Worm (Caenorhabditis elegans) whole organism, late embryonic: Measurements from ENCODE around the gene C05A2.4.

ENCODE experiments used
- C08G9.2 ChIP-seq: sonication (generic microtip); optimal IDR thresholded peaks from 2 replicates; lab custom pipeline; 2016; ENCODE audit warnings: mild to moderate bottlenecking, missing genetic modification characterization, moderate library complexity, missing compliant biosample characterization
- C38D4.7 ChIP-seq: fragments of 200-800 bp; sonication (Bioruptor generic); optimal IDR thresholded peaks from 2 replicates; lab custom pipeline; 2018; ENCODE audit warnings: mild to moderate bottlenecking, missing genetic modification characterization, moderate library complexity, missing compliant biosample characterization
- K02D7.2 ChIP-seq: sonication (generic microtip); optimal IDR thresholded peaks from 2 replicates; lab custom pipeline; 2017; ENCODE audit warnings: mild to moderate bottlenecking, missing genetic modification characterization, missing compliant biosample characterization
- K09A11.1 ChIP-seq: sonication (generic microtip); optimal IDR thresholded peaks from 2 replicates; lab custom pipeline; 2017; ENCODE audit warnings: antibody characterized with exemption, mild to moderate bottlenecking, missing genetic modification characterization, missing compliant biosample characterization; ENCODE audit not compliant: insufficient read depth
- ahr-1 ChIP-seq: sonication (generic microtip); optimal IDR thresholded peaks from 2 replicates; lab custom pipeline; 2016; ENCODE audit warnings: missing genetic modification characterization, missing compliant biosample characterization
- ama-1 ChIP-seq: fragments of 150-350 bp; optimal IDR thresholded peaks from 2 replicates; lab custom pipeline; 2014
- ceh-2 ChIP-seq: sonication (generic microtip); optimal IDR thresholded peaks from 2 replicates; lab custom pipeline; 2016; ENCODE audit warnings: missing genotype, missing genetic modification characterization, missing compliant biosample characterization
- ceh-22 ChIP-seq: sonication (generic microtip); optimal IDR thresholded peaks from 2 replicates; lab custom pipeline; 2017; ENCODE audit warnings: missing biosample characterization, missing genetic modification characterization
- ceh-24 ChIP-seq: sonication (generic microtip); optimal IDR thresholded peaks from 2 replicates; lab custom pipeline; 2016; ENCODE audit warnings: mild to moderate bottlenecking, missing genetic modification characterization, missing compliant biosample characterization
- ceh-30 ChIP-seq: fragments of 150-350 bp; optimal IDR thresholded peaks from 2 replicates; lab custom pipeline; 2014; ENCODE audit warnings: missing biosample characterization, missing genetic modification characterization
- ceh-31 ChIP-seq: sonication (generic microtip); optimal IDR thresholded peaks from 2 replicates; lab custom pipeline; 2016; ENCODE audit warnings: missing genetic modification characterization, missing compliant biosample characterization
- ceh-34 ChIP-seq: sonication (generic microtip); optimal IDR thresholded peaks from 2 replicates; lab custom pipeline; 2016; ENCODE audit warnings: mild to moderate bottlenecking, missing genetic modification characterization, missing compliant biosample characterization
- ceh-45 ChIP-seq: fragments of 200-800 bp; sonication (Bioruptor generic); IDR thresholded peaks from 2 replicates; pipeline ENCODE4 v1.3.6; 2022; ENCODE audit warnings: missing genetic modification reagents, missing genetic modification characterization, missing compliant biosample characterization
- ceh-9 ChIP-seq: sonication (generic microtip); optimal IDR thresholded peaks from 2 replicates; lab custom pipeline; 2016; ENCODE audit warnings: mild to moderate bottlenecking, missing genetic modification characterization, inconsistent platforms, missing compliant biosample characterization
- dmd-4 ChIP-seq: sonication (generic microtip); optimal IDR thresholded peaks from 2 replicates; lab custom pipeline; 2016; ENCODE audit warnings: borderline replicate concordance, missing genetic modification characterization, missing compliant biosample characterization
- dve-1 ChIP-seq: sonication (generic microtip); optimal IDR thresholded peaks from 2 replicates; lab custom pipeline; 2017; ENCODE audit warnings: antibody characterized with exemption, mild to moderate bottlenecking, missing genetic modification characterization, missing compliant biosample characterization
- elt-2 ChIP-seq: sonication (generic microtip); optimal IDR thresholded peaks from 2 replicates; lab custom pipeline; 2016; ENCODE audit warnings: missing genetic modification reagents, missing genetic modification characterization, missing compliant biosample characterization
- elt-4 ChIP-seq: sonication (generic microtip); optimal IDR thresholded peaks from 2 replicates; lab custom pipeline; 2016; ENCODE audit warnings: missing genetic modification characterization, missing compliant biosample characterization
- ets-4 ChIP-seq: sonication (generic microtip); optimal IDR thresholded peaks from 2 replicates; lab custom pipeline; 2016; ENCODE audit warnings: missing genetic modification characterization, missing compliant biosample characterization
- gmeb-2 ChIP-seq: sonication (generic microtip); optimal IDR thresholded peaks from 2 replicates; lab custom pipeline; 2016; ENCODE audit warnings: missing genetic modification characterization, inconsistent platforms, missing compliant biosample characterization
- hlh-15 ChIP-seq: sonication (generic microtip); optimal IDR thresholded peaks from 2 replicates; lab custom pipeline; 2016; ENCODE audit warnings: missing genetic modification characterization, missing compliant biosample characterization
- hlh-30 ChIP-seq: sonication (generic microtip); optimal IDR thresholded peaks from 2 replicates; lab custom pipeline; 2017; ENCODE audit warnings: antibody characterized with exemption, missing genetic modification characterization, missing compliant biosample characterization; ENCODE audit not compliant: insufficient read depth
- hlh-8 ChIP-seq: sonication (generic microtip); optimal IDR thresholded peaks from 2 replicates; lab custom pipeline; 2016; ENCODE audit warnings: missing genotype, missing genetic modification characterization, missing compliant biosample characterization
- lin-11 ChIP-seq: fragments of 200-800 bp; sonication (Bioruptor generic); optimal IDR thresholded peaks from 2 replicates; lab custom pipeline; 2018; ENCODE audit warnings: mild to moderate bottlenecking, missing genetic modification characterization, missing compliant biosample characterization
- mec-3 ChIP-seq: sonication (generic microtip); optimal IDR thresholded peaks from 2 replicates; lab custom pipeline; 2016; ENCODE audit warnings: borderline replicate concordance, missing genetic modification characterization, missing compliant biosample characterization
- nhr-11 ChIP-seq: fragments of 150-350 bp; optimal IDR thresholded peaks from 2 replicates; lab custom pipeline; 2014; ENCODE audit warnings: missing biosample characterization, missing genetic modification characterization
- nhr-232 ChIP-seq: sonication (generic microtip); optimal IDR thresholded peaks from 2 replicates; lab custom pipeline; 2016; ENCODE audit warnings: missing genetic modification characterization, missing compliant biosample characterization
- pat-9 ChIP-seq: fragments of 200-800 bp; sonication (Bioruptor generic); optimal IDR thresholded peaks from 2 replicates; lab custom pipeline; 2018; ENCODE audit warnings: mild to moderate bottlenecking, missing genetic modification characterization, moderate library complexity, missing compliant biosample characterization
- pqm-1 ChIP-seq: sonication (generic microtip); optimal IDR thresholded peaks from 2 replicates; lab custom pipeline; 2016; ENCODE audit warnings: missing genetic modification characterization, missing compliant biosample characterization
- pros-1 ChIP-seq: fragments of 150-350 bp; optimal IDR thresholded peaks from 2 replicates; lab custom pipeline; 2014; ENCODE audit warnings: missing biosample characterization, missing genetic modification reagents, missing genetic modification characterization
- ref-2 ChIP-seq: sonication (generic microtip); optimal IDR thresholded peaks from 2 replicates; lab custom pipeline; 2016; ENCODE audit warnings: missing genetic modification characterization, missing compliant biosample characterization
- sdc-2 ChIP-seq: sonication (generic microtip); optimal IDR thresholded peaks from 2 replicates; lab custom pipeline; 2016; ENCODE audit warnings: missing genotype, missing genetic modification characterization, missing compliant biosample characterization
- sox-2 ChIP-seq: fragments of 200-800 bp; sonication (Bioruptor generic); IDR thresholded peaks from 2 replicates; pipeline ENCODE4 v1.3.6; 2022; ENCODE audit warnings: missing genetic modification reagents, missing genetic modification characterization, missing compliant biosample characterization
- sox-4 ChIP-seq: sonication (generic microtip); optimal IDR thresholded peaks from 2 replicates; lab custom pipeline; 2017; ENCODE audit warnings: mild to moderate bottlenecking, missing genetic modification characterization, inconsistent platforms, missing compliant biosample characterization
- syd-9 ChIP-seq: sonication (generic microtip); optimal IDR thresholded peaks from 2 replicates; lab custom pipeline; 2016; ENCODE audit warnings: mild to moderate bottlenecking, missing genetic modification characterization, moderate library complexity, missing compliant biosample characterization
- tbx-7 ChIP-seq: sonication (generic microtip); optimal IDR thresholded peaks from 2 replicates; lab custom pipeline; 2016; ENCODE audit warnings: missing genotype, missing genetic modification characterization, missing compliant biosample characterization
- ttx-3 ChIP-seq: sonication (generic microtip); optimal IDR thresholded peaks from 2 replicates; lab custom pipeline; 2016; ENCODE audit warnings: missing genetic modification reagents, missing genetic modification characterization, missing compliant biosample characterization
- unc-42 ChIP-seq: sonication (generic microtip); optimal IDR thresholded peaks from 2 replicates; lab custom pipeline; 2016; ENCODE audit warnings: missing genotype, missing genetic modification characterization, missing compliant biosample characterization
- ztf-16 ChIP-seq: sonication (generic microtip); optimal IDR thresholded peaks from 2 replicates; lab custom pipeline; 2017; ENCODE audit warnings: missing genetic modification characterization, missing compliant biosample characterization

Gene C05A2.4

ce11 chrV:10702910-10703309, 7.6 kb downstream of the C05A2.4 start:
- TF ChIP-seq K09A11.1: no peak
- TF ChIP-seq pros-1: no peak
- no peak for TF ChIP-seq sox-4 (tag; lab: Kevin White, UChicago)
- TF ChIP-seq C08G9.2 (tag; lab: Kevin White, UChicago): no peak
- TF ChIP-seq ceh-31 (tag; lab: Kevin White, UChicago): no peak
- TF ChIP-seq ets-4 (tag; lab: Kevin White, UChicago): no peak
- TF ChIP-seq hlh-8: no peak
- TF ChIP-seq ama-1 (lab: Kevin White, UChicago): no peak
- no peak for TF ChIP-seq nhr-11 (tag; lab: Kevin White, UChicago)
- no peak for TF ChIP-seq ahr-1 (tag; lab: Kevin White, UChicago)
- no peak for TF ChIP-seq mec-3 (tag; lab: Kevin White, UChicago)
- no peak for TF ChIP-seq sdc-2
- TF ChIP-seq elt-4 (tag; lab: Kevin White, UChicago): no peak

ce11 chrV:10708346-10708745, 13.1 kb downstream of the C05A2.4 start:
- TF ChIP-seq ceh-34: no peak
- no peak for TF ChIP-seq ceh-9 (tag; lab: Kevin White, UChicago)
- TF ChIP-seq ref-2 (tag; lab: Kevin White, UChicago): no peak
- TF ChIP-seq unc-42 (tag; lab: Kevin White, UChicago): no peak
- TF ChIP-seq elt-2 (tag; lab: Kevin White, UChicago): no peak
- TF ChIP-seq hlh-30: no peak
- TF ChIP-seq ztf-16 (tag; lab: Kevin White, UChicago): no peak
- no peak for TF ChIP-seq sox-2
- no peak for TF ChIP-seq C08G9.2 (tag; lab: Kevin White, UChicago)
- no peak for TF ChIP-seq gmeb-2
- no peak for TF ChIP-seq ceh-22 (tag; lab: Kevin White, UChicago)

ce11 chrV:10709385-10709784, 14.1 kb downstream of the C05A2.4 start:
- TF ChIP-seq unc-42 (tag; lab: Kevin White, UChicago) (no peak), syd-9 (tag; lab: Kevin White, UChicago) (no peak), nhr-232 (tag; lab: Kevin White, UChicago) (no peak), ceh-24 (tag; lab: Kevin White, UChicago) (no peak), tbx-7 (tag; lab: Kevin White, UChicago) (no peak), mec-3 (tag; lab: Kevin White, UChicago) (no peak), pros-1 (no peak), ceh-45 (no peak), dmd-4 (tag; lab: Kevin White, UChicago) (no peak), lin-11 (tag; lab: Kevin White, UChicago) (no peak), K02D7.2 (no peak), hlh-15 (tag; lab: Kevin White, UChicago) (no peak), C38D4.7 (GFP tag; lab: Kevin White, UChicago) (no peak), dve-1 (tag; lab: Kevin White, UChicago) (no peak), K09A11.1 (no peak), ceh-31 (tag; lab: Kevin White, UChicago) (no peak), ceh-34 (no peak), ceh-2 (tag; lab: Kevin White, UChicago) (no peak), pat-9 (tag; lab: Kevin White, UChicago) (no peak), ceh-30 (tag; lab: Kevin White, UChicago) (no peak)

ce11 chrV:10711004-10711403, 15.7 kb downstream of the C05A2.4 start:
- TF ChIP-seq sox-4 (tag; lab: Kevin White, UChicago) (no peak), ttx-3 (tag; lab: Kevin White, UChicago) (no peak), pqm-1 (tag; lab: Kevin White, UChicago) (no peak)
